Fruit fly (Drosophila melanogaster): ENCODE measurements around the gene CG31441.

Gene CG31441

DNA sequence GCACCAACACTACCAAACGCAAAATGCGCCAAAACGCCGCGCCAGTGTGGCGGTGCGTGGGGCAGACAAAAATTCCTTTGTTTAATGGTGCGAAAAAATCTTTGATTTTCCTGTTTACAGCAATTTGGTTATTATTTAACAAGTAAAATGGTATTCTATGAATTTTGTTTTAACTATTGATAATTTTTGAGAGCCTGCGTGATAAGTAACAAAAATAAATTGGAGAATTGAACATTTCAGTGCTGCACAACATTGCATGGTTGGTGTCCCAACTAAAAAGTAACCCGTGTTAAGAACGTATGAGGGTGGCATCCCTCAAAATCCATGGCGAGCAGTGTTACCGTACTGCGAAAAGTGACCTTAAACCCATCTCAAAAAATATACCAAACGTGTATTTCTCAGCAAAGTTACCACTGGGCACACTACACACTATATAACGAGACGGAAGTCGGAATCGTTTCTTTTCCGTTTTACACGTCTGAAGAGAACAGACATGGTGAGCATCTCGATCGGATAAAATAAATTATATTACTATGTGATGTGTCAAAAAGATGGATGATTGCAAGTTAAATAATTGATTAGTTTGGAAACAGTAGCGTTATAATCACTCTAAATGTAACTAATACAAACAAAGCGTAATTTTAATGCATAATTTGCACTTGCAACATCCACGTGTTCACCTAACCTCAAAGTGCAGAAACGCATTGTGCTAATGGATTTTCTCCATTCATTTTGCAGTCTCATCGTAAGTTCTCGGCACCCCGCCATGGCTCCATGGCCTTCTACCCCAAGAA lies 14.5 kb upstream of the CG31441 start, which contains the start of the genes CG6693 and RpL3 (continued):
- peak; percentile 47; the same call in 1 of the 3 replicates for TF ChIP-seq C15 (GFP tag; IDR thresholded peaks at IDR 0.05)
- peak; percentile 25 for TF ChIP-seq Atf-2 (GFP tag; optimal IDR thresholded peaks at IDR 0.05)
- no peak for TF ChIP-seq Dll (GFP tag; IDR thresholded peaks at IDR 0.05; ENCODE audit: partially characterized antibody)
- TF ChIP-seq TFAM (GFP tag; optimal IDR thresholded peaks at IDR 0.05), result no peak
- TF ChIP-seq Doc3 (GFP tag; IDR thresholded peaks at IDR 0.05; ENCODE audit: partially characterized antibody), result no peak
- TF ChIP-seq CG11504 (tag; optimal IDR thresholded peaks at IDR 0.05), result peak; percentile 67
- TF ChIP-seq CG9876 (GFP tag; optimal IDR thresholded peaks at IDR 0.05), result peak; percentile 71
- peak; percentile 97 for TF ChIP-seq CG7928 (GFP tag; optimal IDR thresholded peaks at IDR 0.05)
- peak; percentile 75 for TF ChIP-seq exex (tag; optimal IDR thresholded peaks at IDR 0.05)
- TF ChIP-seq fd64A (GFP tag; optimal IDR thresholded peaks at IDR 0.05), result peak; percentile 89
- peak; percentile 90 for TF ChIP-seq CG4707 (GFP tag; optimal IDR thresholded peaks at IDR 0.05)
- TF ChIP-seq ara (GFP tag; IDR thresholded peaks at IDR 0.05), result peak; percentile 28; the same call in 1 of the 2 replicates
- TF ChIP-seq Ada2b (GFP tag; IDR thresholded peaks at IDR 0.05), result no peak
- TF ChIP-seq CG13775 (GFP tag; optimal IDR thresholded peaks at IDR 0.05), result peak; percentile 74
- TF ChIP-seq CG8089 (GFP tag; optimal IDR thresholded peaks at IDR 0.05), result peak; percentile 65
- TF ChIP-seq CG3726 (GFP tag; IDR thresholded peaks at IDR 0.05), result no peak
- peak; percentile 52; the same call in 1 of the 2 replicates for TF ChIP-seq wdn (GFP tag; IDR thresholded peaks at IDR 0.05)
- TF ChIP-seq CG31365 (tag; optimal IDR thresholded peaks at IDR 0.05), result peak; percentile 85
- TF ChIP-seq Tbp (GFP tag; optimal IDR thresholded peaks at IDR 0.05), result peak; percentile 83
- no peak for TF ChIP-seq GATAe (GFP tag; conservative IDR thresholded peaks at IDR 0.05)
- TF ChIP-seq CG12942 (GFP tag; optimal IDR thresholded peaks at IDR 0.05), result peak; percentile 19
- TF ChIP-seq wek (GFP tag; optimal IDR thresholded peaks at IDR 0.05), result peak; percentile 88
- no peak for TF ChIP-seq wor (GFP tag; IDR thresholded peaks at IDR 0.05)
- no peak for TF ChIP-seq lola (GFP tag; optimal IDR thresholded peaks at IDR 0.05)
- no peak for TF ChIP-seq cad (GFP tag; optimal IDR thresholded peaks at IDR 0.05)
- TF ChIP-seq pfk (GFP tag; optimal IDR thresholded peaks at IDR 0.05), result peak; percentile 76
- TF ChIP-seq Atf3 (GFP tag; optimal IDR thresholded peaks at IDR 0.05), result peak; percentile 32
- peak; percentile 68 for TF ChIP-seq dmrt99B (tag; optimal IDR thresholded peaks at IDR 0.05)
- TF ChIP-seq CG9215 (GFP tag; IDR thresholded peaks at IDR 0.05), result no peak
- peak; percentile 23; the same call in 1 of the 3 replicates for TF ChIP-seq B-H1 (GFP tag; IDR thresholded peaks at IDR 0.05)
- TF ChIP-seq CG9727 (GFP tag; optimal IDR thresholded peaks at IDR 0.05), result peak; percentile 77
- TF ChIP-seq mirr (GFP tag; optimal IDR thresholded peaks at IDR 0.05), result peak; percentile 90
- TF ChIP-seq kah (GFP tag; optimal IDR thresholded peaks at IDR 0.05), result peak; percentile 86
- peak; percentile 41; the same call in 1 of the 3 replicates for TF ChIP-seq H15 (GFP tag; IDR thresholded peaks at IDR 0.05)
- TF ChIP-seq CG14050 (GFP tag; IDR thresholded peaks at IDR 0.05), result peak; percentile 40; the same call in 2 of the 3 replicates
- TF ChIP-seq CHES-1-like (GFP tag; optimal IDR thresholded peaks at IDR 0.05), result peak; percentile 55
- TF ChIP-seq klu (GFP tag; IDR thresholded peaks at IDR 0.05), result no peak
- peak; percentile 57 for TF ChIP-seq run (tag; optimal IDR thresholded peaks at IDR 0.05)
- TF ChIP-seq CG30403 (GFP tag; optimal IDR thresholded peaks at IDR 0.05), result peak; percentile 55
- peak; percentile 67 for TF ChIP-seq NK7.1 (GFP tag; optimal IDR thresholded peaks at IDR 0.05)
- peak; percentile 54; the same call in 1 of the 2 replicates for TF ChIP-seq CG10321 (GFP tag; IDR thresholded peaks at IDR 0.05)
- peak; percentile 39; the same call in 1 of the 2 replicates for TF ChIP-seq CkIIα-i1 (GFP tag; IDR thresholded peaks at IDR 0.05)
- TF ChIP-seq btn (GFP tag; optimal IDR thresholded peaks at IDR 0.05), result peak; percentile 47
- TF ChIP-seq D19B (GFP tag; optimal IDR thresholded peaks at IDR 0.05), result peak; percentile 53
- no peak for TF ChIP-seq maf-S (GFP tag; optimal IDR thresholded peaks at IDR 0.05)
- TF ChIP-seq phol (tag; optimal IDR thresholded peaks at IDR 0.05), result peak; percentile 90
- TF ChIP-seq onecut (GFP tag; IDR thresholded peaks at IDR 0.05), result peak; percentile 84
- no peak for TF ChIP-seq D (optimal IDR thresholded peaks at IDR 0.05)
- peak; percentile 44 for TF ChIP-seq D (GFP tag; optimal IDR thresholded peaks at IDR 0.05)
- peak; percentile 71 for TF ChIP-seq sens-2 (GFP tag; IDR thresholded peaks at IDR 0.05)

Data from whole organism, embryonic.